Worm (Caenorhabditis elegans): ENCODE measurements around the gene T08A11.1.

T08A11.1 gene

DNA sequence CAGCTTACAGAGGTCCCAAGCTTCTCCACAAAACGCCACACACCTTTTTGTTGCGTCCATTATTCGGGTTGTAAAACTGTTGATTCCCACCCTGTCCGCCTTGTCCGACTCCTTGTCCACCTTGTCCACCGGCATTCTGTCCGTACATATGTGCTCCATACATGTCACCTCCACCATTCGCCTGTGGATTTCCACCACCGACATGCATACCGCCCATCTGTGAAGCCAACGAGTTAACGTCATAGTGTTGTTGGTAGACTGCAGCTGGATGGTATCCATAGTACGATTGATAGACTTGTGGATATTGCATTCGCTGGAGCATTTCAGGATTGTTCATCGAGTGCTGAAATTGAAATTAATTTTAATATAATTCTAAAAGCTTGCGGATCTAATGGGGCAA lies 14.8 kb upstream of the T08A11.1 start:
- TF ChIP-seq sdc-2 (tag; optimal IDR thresholded peaks at IDR 0.05), result no peak
- TF ChIP-seq ceh-22 (tag; optimal IDR thresholded peaks at IDR 0.05), result no peak
- TF ChIP-seq ztf-16 (tag; optimal IDR thresholded peaks at IDR 0.05), result no peak
- no peak for TF ChIP-seq syd-9 (tag; optimal IDR thresholded peaks at IDR 0.05)
- no peak for TF ChIP-seq ahr-1 (tag; optimal IDR thresholded peaks at IDR 0.05)
- TF ChIP-seq sox-4 (tag; optimal IDR thresholded peaks at IDR 0.05), result no peak
- TF ChIP-seq unc-42 (tag; optimal IDR thresholded peaks at IDR 0.05), result no peak

DNA sequence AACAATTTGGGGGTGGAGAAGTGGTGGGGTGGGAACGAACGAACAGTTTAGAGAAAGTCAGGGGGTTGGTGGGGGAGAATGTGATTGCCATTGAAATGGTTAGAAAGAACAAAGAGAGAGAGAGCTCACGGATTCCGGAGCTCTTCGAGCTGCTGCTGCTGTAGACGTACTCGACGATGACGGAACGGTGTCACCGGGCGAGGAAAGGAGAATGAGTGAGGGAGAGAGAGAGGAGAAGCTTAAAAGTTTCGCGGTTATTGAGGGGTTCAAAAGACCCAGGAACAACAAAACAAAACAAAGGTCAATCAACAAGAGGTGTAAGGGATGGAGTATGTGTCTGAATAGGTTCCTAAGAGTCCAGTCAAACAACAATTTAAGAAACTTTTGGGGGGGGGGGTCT lies 13.3 kb upstream of the T08A11.1 start:
- peak; percentile 74 for TF ChIP-seq ama-1 (optimal IDR thresholded peaks at IDR 0.05)
- no peak for TF ChIP-seq ref-2 (tag; optimal IDR thresholded peaks at IDR 0.05)

DNA sequence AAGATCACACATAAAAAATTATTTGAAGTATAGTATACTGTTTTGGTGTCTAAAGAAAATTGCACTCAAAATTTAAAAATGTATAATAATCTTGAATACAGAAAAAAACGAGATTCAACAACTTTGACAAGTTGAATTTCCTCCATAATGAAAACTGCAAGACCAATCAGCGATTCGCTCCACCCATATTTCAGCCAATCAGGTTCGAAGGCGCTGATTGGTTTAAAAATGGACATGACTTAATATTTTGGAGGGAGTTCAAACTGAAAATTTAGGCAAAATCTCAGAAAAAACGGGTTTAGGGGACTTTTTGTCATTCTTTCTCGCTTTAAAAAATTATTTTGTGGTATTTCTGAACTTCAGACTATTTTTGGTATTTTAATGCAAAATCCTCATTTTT lies 12.8 kb upstream of the T08A11.1 start:
- TF ChIP-seq nfya-1 (tag; optimal IDR thresholded peaks at IDR 0.05) (peak; percentile 93), ztf-16 (tag; optimal IDR thresholded peaks at IDR 0.05) (no peak)

DNA sequence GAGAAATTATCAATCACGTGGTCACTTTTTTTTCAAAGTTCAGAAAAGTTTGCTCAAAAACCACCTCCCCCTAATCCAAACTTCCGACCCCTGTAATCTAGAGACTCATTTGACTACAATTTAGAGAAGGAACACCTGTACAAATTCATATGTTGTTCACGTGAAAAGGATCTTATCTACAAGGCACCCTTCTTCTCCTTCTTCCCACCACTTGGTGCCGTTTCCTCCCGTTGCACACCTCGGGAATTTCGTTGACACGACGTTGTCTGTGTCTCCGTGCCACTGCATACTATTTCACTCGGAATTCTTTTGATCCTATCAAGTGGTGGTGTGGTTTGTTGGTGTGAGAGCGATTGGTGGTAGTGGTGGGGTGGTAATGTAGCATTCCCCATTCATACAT lies 11.6 kb upstream of the T08A11.1 start:
- TF ChIP-seq ceh-34 (tag; optimal IDR thresholded peaks at IDR 0.05) (no peak), odd-2 (tag; optimal IDR thresholded peaks at IDR 0.05) (no peak), pros-1 (tag; optimal IDR thresholded peaks at IDR 0.05) (no peak), ceh-24 (tag; optimal IDR thresholded peaks at IDR 0.05) (no peak), ceh-30 (tag; optimal IDR thresholded peaks at IDR 0.05) (no peak), nhr-11 (tag; optimal IDR thresholded peaks at IDR 0.05) (no peak), sdc-2 (tag; optimal IDR thresholded peaks at IDR 0.05) (no peak), K02D7.2 (tag; optimal IDR thresholded peaks at IDR 0.05) (no peak), T23F11.4 (GFP tag; optimal IDR thresholded peaks at IDR 0.05) (no peak), ref-2 (tag; optimal IDR thresholded peaks at IDR 0.05) (peak; percentile 10), tbx-2 (tag; optimal IDR thresholded peaks at IDR 0.05) (peak; percentile 75), pha-2 (tag; optimal IDR thresholded peaks at IDR 0.05) (no peak), fkh-6 (tag; optimal IDR thresholded peaks at IDR 0.05) (no peak), unc-42 (tag; optimal IDR thresholded peaks at IDR 0.05) (no peak), sox-2 (GFP tag; IDR thresholded peaks at IDR 0.05) (no peak), hlh-30 (tag; optimal IDR thresholded peaks at IDR 0.05; ENCODE audit: insufficient read depth) (peak; percentile 47), fax-1 (tag; optimal IDR thresholded peaks at IDR 0.05) (no peak), elt-2 (tag; optimal IDR thresholded peaks at IDR 0.05) (peak; percentile 47), lin-11 (tag; optimal IDR thresholded peaks at IDR 0.05) (no peak)

DNA sequence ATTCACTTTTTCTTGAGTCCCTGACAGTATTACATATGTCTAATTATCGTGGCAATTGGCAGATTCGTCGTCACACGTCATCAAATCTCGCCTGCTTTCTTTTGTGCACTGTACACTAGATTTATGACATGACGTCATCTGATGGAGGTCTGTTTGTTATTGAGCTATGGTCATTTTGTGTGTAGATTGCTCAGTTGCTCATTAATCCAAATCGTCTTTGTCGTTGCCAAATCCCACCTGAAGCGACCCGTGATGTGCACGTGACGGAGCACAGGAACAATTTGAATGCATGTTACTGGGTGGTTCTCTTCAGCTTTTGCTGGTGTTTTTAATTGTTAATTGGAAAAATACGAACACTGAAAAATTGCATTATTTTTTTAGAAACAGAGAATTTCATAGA lies 9.9 kb upstream of the T08A11.1 start:
- TF ChIP-seq nfya-1 (tag; optimal IDR thresholded peaks at IDR 0.05), result no peak
- peak; percentile 61 for TF ChIP-seq hlh-30 (tag; optimal IDR thresholded peaks at IDR 0.05; ENCODE audit: insufficient read depth)

DNA sequence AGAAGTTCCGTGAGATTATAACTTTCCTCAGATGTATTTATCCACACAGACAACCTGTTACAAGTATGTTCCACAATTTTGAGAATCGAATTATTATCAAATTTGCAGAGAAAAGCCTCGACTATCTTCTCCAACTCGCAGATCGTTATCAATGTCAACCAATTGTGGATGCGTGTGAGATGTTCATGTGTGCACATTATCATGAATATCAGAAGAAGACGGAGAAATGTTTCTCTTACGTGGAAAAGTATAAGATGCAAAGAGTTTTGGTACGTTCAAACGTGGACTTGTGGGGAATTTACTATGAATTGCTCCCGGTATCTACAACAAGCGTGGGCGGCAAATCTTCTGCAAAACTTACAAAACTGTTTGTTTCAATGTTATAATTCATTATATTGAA lies 8.1 kb upstream of the T08A11.1 start:
- no peak for TF ChIP-seq pat-9 (tag; optimal IDR thresholded peaks at IDR 0.05)
- TF ChIP-seq elt-2 (tag; optimal IDR thresholded peaks at IDR 0.05), result peak; percentile 11

DNA sequence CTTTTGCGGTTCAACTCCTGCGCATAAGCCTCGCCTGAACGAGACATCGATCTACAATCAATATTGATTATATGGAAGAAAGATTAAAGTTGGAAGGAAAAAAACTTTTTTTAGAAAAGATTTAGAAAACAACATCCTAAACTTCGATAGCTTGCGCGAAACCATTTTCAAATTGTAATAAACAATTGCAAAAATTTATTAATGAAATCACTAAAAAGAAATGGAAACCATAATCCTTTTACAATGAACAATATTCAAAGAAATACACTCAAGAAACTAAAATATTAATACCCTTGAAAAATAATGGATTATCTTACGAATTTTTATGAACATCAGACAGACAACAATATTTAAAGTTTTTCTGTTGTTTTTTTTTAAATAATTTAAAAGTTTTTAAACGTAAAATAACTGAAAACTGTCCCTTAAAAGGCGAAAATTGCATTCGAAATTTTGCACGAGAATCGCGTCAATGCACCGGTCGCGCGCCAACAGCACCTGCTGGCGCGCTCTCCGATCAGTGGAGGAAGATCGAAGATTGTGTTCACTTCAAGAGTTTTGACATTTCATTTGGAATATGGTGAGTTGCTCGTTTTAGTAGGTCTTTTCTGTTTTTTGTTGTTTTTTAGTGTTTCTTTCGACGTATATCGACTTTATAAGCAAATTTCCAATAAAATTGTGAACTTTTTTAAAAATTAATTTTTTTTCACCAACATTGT lies 6.4 kb upstream of the T08A11.1 start, which contains the start of the genes sftb-1 and R10E4.1:
TSS of gene sftb-1 (minus strand) at position 51 of the 716 bp plus-strand sequence.
TSS of gene R10E4.1 (plus strand) at position 524 of the 716 bp plus-strand sequence.
- TF ChIP-seq tbx-2 (tag; optimal IDR thresholded peaks at IDR 0.05), result peak; percentile 31
- no peak for TF ChIP-seq fax-1 (tag; optimal IDR thresholded peaks at IDR 0.05)
- TF ChIP-seq K02D7.2 (tag; optimal IDR thresholded peaks at IDR 0.05), result no peak
- no peak for TF ChIP-seq lim-6 (tag; optimal IDR thresholded peaks at IDR 0.05)
- TF ChIP-seq ceh-48 (tag; optimal IDR thresholded peaks at IDR 0.05), result no peak
- no peak for TF ChIP-seq pha-2 (tag; optimal IDR thresholded peaks at IDR 0.05)
- no peak for TF ChIP-seq rnt-1 (tag; optimal IDR thresholded peaks at IDR 0.05)
- no peak for TF ChIP-seq pros-1 (tag; optimal IDR thresholded peaks at IDR 0.05)
- TF ChIP-seq pha-4 (tag; optimal IDR thresholded peaks at IDR 0.05), result no peak
- TF ChIP-seq hlh-6 (tag; optimal IDR thresholded peaks at IDR 0.05), result no peak
- no peak for TF ChIP-seq zip-5 (tag; optimal IDR thresholded peaks at IDR 0.05)
- no peak for TF ChIP-seq mec-3 (tag; optimal IDR thresholded peaks at IDR 0.05; ENCODE audit: borderline replicate concordance)
- no peak for TF ChIP-seq F13H6.1 (tag; optimal IDR thresholded peaks at IDR 0.05)
- TF ChIP-seq eyg-1 (tag; optimal IDR thresholded peaks at IDR 0.05), result no peak
- peak; percentile 55 for TF ChIP-seq nfya-1 (tag; optimal IDR thresholded peaks at IDR 0.05)
- TF ChIP-seq ceh-2 (tag; optimal IDR thresholded peaks at IDR 0.05), result no peak
- peak; percentile 4 for TF ChIP-seq elt-2 (tag; optimal IDR thresholded peaks at IDR 0.05)
- no peak for TF ChIP-seq odd-2 (tag; optimal IDR thresholded peaks at IDR 0.05)
- peak; percentile 4 for TF ChIP-seq ceh-31 (tag; optimal IDR thresholded peaks at IDR 0.05)
- no peak for TF ChIP-seq hlh-8 (tag; optimal IDR thresholded peaks at IDR 0.05)
- TF ChIP-seq ceh-22 (tag; optimal IDR thresholded peaks at IDR 0.05), result no peak
- no peak for TF ChIP-seq che-1 (tag; optimal IDR thresholded peaks at IDR 0.05)
- no peak for TF ChIP-seq hlh-30 (tag; optimal IDR thresholded peaks at IDR 0.05; ENCODE audit: insufficient read depth)

Data from whole organism, late embryonic.